Worm (Caenorhabditis elegans) whole organism, L4 larva: Measurements from ENCODE around the gene C05E11.2.

Experiments used
- ceh-44 ChIP-seq: fragments of 200-800 bp; sonication (Bioruptor generic); IDR thresholded peaks from 2 replicates; pipeline ENCODE4 v1.3.6; 2022; ENCODE audit warnings: missing genetic modification reagents, missing genetic modification characterization, missing compliant biosample characterization
- dmd-9 ChIP-seq: fragments of 200-800 bp; sonication (Bioruptor generic); IDR thresholded peaks from 2 replicates; pipeline ENCODE4 v1.3.6; 2022; ENCODE audit warnings: missing genetic modification reagents, missing genetic modification characterization, missing compliant biosample characterization
- mes-2 ChIP-seq: sonication (generic microtip); optimal IDR thresholded peaks from 2 replicates; lab custom pipeline; 2016; ENCODE audit warnings: missing genotype, mild to moderate bottlenecking, missing genetic modification characterization, missing compliant biosample characterization; ENCODE audit not compliant: poor library complexity, severe bottlenecking
- nhr-10 ChIP-seq: fragments of 150-350 bp; optimal IDR thresholded peaks from 2 replicates; lab custom pipeline; 2014; ENCODE audit warnings: missing biosample characterization, missing genetic modification characterization
- pha-4 ChIP-seq, 2 experiments: fragments of 150-350 bp in 1 of 2; fragments of 200-800 bp in 1 of 2; sonication (Bioruptor generic) in 1 of 2; IDR thresholded peaks in 1 of 2; optimal IDR thresholded peaks in 1 of 2; 2 replicates each; pipeline versions ENCODE4 v1.3.6 to Lab custom; 2014 to 2022; ENCODE audit warnings: missing genetic modification characterization in 2 of 2, missing genetic modification reagents in 2 of 2, missing biosample characterization in 1 of 2, missing compliant biosample characterization in 1 of 2
- skn-1 ChIP-seq: fragments of 150-350 bp; optimal IDR thresholded peaks from 2 replicates; lab custom pipeline; 2014; ENCODE audit warnings: missing biosample characterization, missing genetic modification characterization
- unc-39 ChIP-seq: sonication (generic microtip); optimal IDR thresholded peaks from 2 replicates; lab custom pipeline; 2017; ENCODE audit warnings: missing biosample characterization, missing genetic modification characterization
- zag-1 ChIP-seq: fragments of 150-350 bp; optimal IDR thresholded peaks from 2 replicates; lab custom pipeline; 2014; ENCODE audit warnings: missing biosample characterization, missing genetic modification characterization
- ztf-11 ChIP-seq: fragments of 150-350 bp; optimal IDR thresholded peaks from 2 replicates; lab custom pipeline; 2014; ENCODE audit warnings: missing biosample characterization, missing genetic modification characterization

DNA sequence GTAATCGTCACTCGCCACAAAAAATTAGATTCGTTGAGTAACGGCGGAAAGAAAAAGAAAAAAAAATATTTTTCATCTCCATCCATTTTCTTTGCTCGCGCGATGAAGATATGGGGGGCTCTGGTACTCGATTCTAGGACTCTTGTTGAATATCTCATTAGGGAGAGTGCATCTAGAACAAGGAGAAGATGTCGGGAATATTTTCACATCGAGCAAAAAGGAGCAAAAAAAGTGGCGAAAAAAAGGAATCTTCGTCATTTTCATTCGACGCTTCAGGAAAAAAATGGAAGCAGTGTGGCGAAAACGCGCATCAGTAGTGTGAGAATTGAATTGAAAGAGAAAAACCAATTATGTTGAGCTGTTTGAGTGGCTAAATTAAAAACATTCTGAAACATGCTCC lies 37.0 kb downstream of the C05E11.2 start:
- TF ChIP-seq ceh-44 (GFP tag; lab: Robert Waterston, UW): no peak
- TF ChIP-seq mes-2 (tag; lab: Kevin White, UChicago): no peak
- TF ChIP-seq pha-4 (GFP tag; IDR thresholded peaks at IDR 0.05; lab: Robert Waterston, UW): no peak
- no peak for TF ChIP-seq pha-4 (tag; optimal IDR thresholded peaks at IDR 0.05; lab: Kevin White, UChicago)
- TF ChIP-seq skn-1 (tag; lab: Kevin White, UChicago): no peak
- no peak for TF ChIP-seq zag-1
- TF ChIP-seq unc-39 (tag; lab: Kevin White, UChicago): no peak
- no peak for TF ChIP-seq nhr-10 (tag; lab: Kevin White, UChicago)
- TF ChIP-seq dmd-9 (GFP tag; lab: Robert Waterston, UW): no peak
- TF ChIP-seq ztf-11 (tag; lab: Kevin White, UChicago): no peak
